Fruit fly (Drosophila melanogaster): ENCODE measurements around the gene spen.

Gene spen

DNA sequence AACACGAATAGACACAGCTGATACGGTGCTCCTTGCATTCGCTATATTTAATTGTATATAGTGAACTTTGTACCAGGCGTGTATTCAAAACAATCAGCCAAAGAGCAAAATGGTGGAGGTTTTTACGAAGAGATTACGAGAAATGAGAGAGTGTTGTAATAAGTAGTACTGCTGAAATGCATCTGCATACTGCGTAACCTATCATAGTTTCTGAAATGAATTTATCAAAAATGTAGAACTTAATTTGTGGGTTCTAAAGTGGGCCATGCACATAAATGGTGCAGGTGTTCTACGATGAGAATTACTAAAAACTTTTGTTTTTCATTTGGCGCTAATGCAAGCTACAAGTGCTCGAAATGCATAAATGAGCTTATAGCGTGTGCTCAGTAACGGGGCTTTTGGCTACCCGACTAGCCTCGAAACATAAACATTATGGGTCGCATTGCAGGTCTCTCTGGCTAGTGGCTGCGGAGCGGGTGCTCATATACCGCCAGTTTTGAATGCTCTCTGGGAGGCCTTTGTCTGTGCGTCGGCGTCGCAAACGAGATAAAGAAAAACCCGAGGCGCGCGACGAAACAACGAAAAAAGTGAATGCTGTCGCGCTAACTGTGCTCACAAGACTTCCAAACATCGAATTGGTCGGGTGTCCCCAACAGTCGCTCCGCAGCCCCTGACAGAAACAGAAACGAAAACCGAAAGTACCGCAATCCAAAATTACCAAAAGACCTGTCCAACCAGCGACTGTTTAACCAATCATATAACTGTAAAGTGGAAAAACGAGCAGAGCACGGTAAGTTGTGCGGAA, 27.2 kb upstream of the spen start, which contains the start of gene Gs1:
TSS of gene Gs1 (plus strand) at position 612 of the 805 bp plus-strand sequence.
- peak; percentile 1 for TF ChIP-seq eyg (GFP tag; optimal IDR thresholded peaks at IDR 0.05)
- TF ChIP-seq hb (GFP tag; IDR thresholded peaks at IDR 0.05; ENCODE audit: partially characterized antibody) = no peak
- peak; percentile 30 for TF ChIP-seq her (GFP tag; optimal IDR thresholded peaks at IDR 0.05)
- peak; percentile 7 to 29 for TF ChIP-seq dpn (GFP tag; optimal IDR thresholded peaks at IDR 0.05)
- TF ChIP-seq CG14710 (tag; optimal IDR thresholded peaks at IDR 0.05) = no peak
- 0 out of 2 replicates have a peak, but pooled peaks have one; percentile 18 for TF ChIP-seq stc (GFP tag; IDR thresholded peaks at IDR 0.05)
- no peak for TF ChIP-seq tin (GFP tag; optimal IDR thresholded peaks at IDR 0.05)
- TF ChIP-seq CG6765 (GFP tag; optimal IDR thresholded peaks at IDR 0.05) = peak; percentile 35
- TF ChIP-seq CG43689 (GFP tag; IDR thresholded peaks at IDR 0.05) = peak; percentile 12; the same call in 1 of the 2 replicates
- no peak for TF ChIP-seq zf30C (GFP tag; optimal IDR thresholded peaks at IDR 0.05)
- peak; percentile 41 for TF ChIP-seq CTCF (GFP tag; optimal IDR thresholded peaks at IDR 0.05)
- peak; percentile 28 for TF ChIP-seq hbn (GFP tag; IDR thresholded peaks at IDR 0.05; ENCODE audit: partially characterized antibody)
- TF ChIP-seq sens (GFP tag) = peak; percentile 59
- peak; percentile 17 for TF ChIP-seq CG17359 (tag; optimal IDR thresholded peaks at IDR 0.05)
- no peak for TF ChIP-seq CG7786 (GFP tag; optimal IDR thresholded peaks at IDR 0.05)
- peak; percentile 18; the same call in 1 of the 2 replicates for TF ChIP-seq MBD-R2 (GFP tag; IDR thresholded peaks at IDR 0.05)
- peak in 1 of 2 experiments; percentile 56 for TF ChIP-seq Pdp1 (GFP tag; optimal IDR thresholded peaks at IDR 0.05)
- TF ChIP-seq schlank (tag; optimal IDR thresholded peaks at IDR 0.05) = no peak
- peak; percentile 61 for TF ChIP-seq cwo (GFP tag; optimal IDR thresholded peaks at IDR 0.05)
- TF ChIP-seq seq (GFP tag; IDR thresholded peaks at IDR 0.05) = peak; percentile 18; the same call in 1 of the 2 replicates
- TF ChIP-seq Atf6 (GFP tag; IDR thresholded peaks at IDR 0.05) = peak; percentile 64; the same call in 1 of the 2 replicates
- TF ChIP-seq Ravus (GFP tag; IDR thresholded peaks at IDR 0.05) = no peak
- TF ChIP-seq ewg (GFP tag; optimal IDR thresholded peaks at IDR 0.05) = peak; percentile 77
- peak; percentile 10 for TF ChIP-seq CG5180 (GFP tag; optimal IDR thresholded peaks at IDR 0.05)
- TF ChIP-seq zen (tag; optimal IDR thresholded peaks at IDR 0.05) = no peak
- TF ChIP-seq exex (tag; optimal IDR thresholded peaks at IDR 0.05) = peak; percentile 22
- peak; percentile 87 to 89 for TF ChIP-seq Trl (optimal IDR thresholded peaks at IDR 0.05)
- TF ChIP-seq Trl (GFP tag; optimal IDR thresholded peaks at IDR 0.05) = peak; percentile 48
- peak; percentile 70 for TF ChIP-seq stwl (tag; optimal IDR thresholded peaks at IDR 0.05)
- peak; percentile 39 for TF ChIP-seq CG17829 (tag; optimal IDR thresholded peaks at IDR 0.05)
- no peak for TF ChIP-seq ara (GFP tag; IDR thresholded peaks at IDR 0.05)
- TF ChIP-seq eve (GFP tag; optimal IDR thresholded peaks at IDR 0.05) = peak in 1 of 2 experiments; percentile 87
- TF ChIP-seq Elba2 (GFP tag; optimal IDR thresholded peaks at IDR 0.05) = no peak
- TF ChIP-seq CG10543 (GFP tag; optimal IDR thresholded peaks at IDR 0.05) = peak; percentile 89
- TF ChIP-seq Side (GFP tag; optimal IDR thresholded peaks at IDR 0.05) = peak; percentile 2
- no peak for TF ChIP-seq CG9609 (GFP tag; optimal IDR thresholded peaks at IDR 0.05)
- TF ChIP-seq CG15269 (tag; optimal IDR thresholded peaks at IDR 0.05) = peak; percentile 18
- TF ChIP-seq grau (tag; optimal IDR thresholded peaks at IDR 0.05) = peak; percentile 24
- TF ChIP-seq CG6175 (GFP tag; IDR thresholded peaks at IDR 0.05) = peak; percentile 96
- peak; percentile 41 for TF ChIP-seq scrt (GFP tag; optimal IDR thresholded peaks at IDR 0.05)
- peak; percentile 60 for TF ChIP-seq caup (GFP tag; optimal IDR thresholded peaks at IDR 0.05; ENCODE audit: severe bottlenecking)
- no peak for TF ChIP-seq hth (optimal IDR thresholded peaks at IDR 0.05)
- TF ChIP-seq bbx (GFP tag; IDR thresholded peaks at IDR 0.05; ENCODE audit: partially characterized antibody) = peak; percentile 65; the same call in 1 of the 2 replicates
- peak; percentile 46; the same call in 1 of the 2 replicates for TF ChIP-seq Rfx (GFP tag; IDR thresholded peaks at IDR 0.05)
- TF ChIP-seq Stat92E (GFP tag; optimal IDR thresholded peaks at IDR 0.05) = peak in 1 of 3 experiments; percentile 48
- TF ChIP-seq CG13123 (GFP tag; optimal IDR thresholded peaks at IDR 0.05) = no peak
- TF ChIP-seq Ets65A (GFP tag) = no peak
- no peak for TF ChIP-seq CG10147 (GFP tag; optimal IDR thresholded peaks at IDR 0.05)
- peak; percentile 16; the same call in 1 of the 3 replicates for TF ChIP-seq Dbx (GFP tag; IDR thresholded peaks at IDR 0.05)
